Worm (Caenorhabditis elegans) whole organism, L3 larva: ENCODE measurements around the gene srh-52.
"Not testable (repeated sequence)": the region's sequence is repeated elsewhere in the genome, so short reads cannot be mapped to it uniquely, and the experiment has no call there.

Experiments
- ZK546.5 ChIP-seq: sonication (generic microtip); optimal IDR thresholded peaks from 2 replicates; lab custom pipeline; 2017; ENCODE audit warnings: missing biosample characterization, missing genetic modification characterization
- aly-2 ChIP-seq: fragments of 150-350 bp; optimal IDR thresholded peaks from 2 replicates; lab custom pipeline; 2014; ENCODE audit warnings: missing biosample characterization, missing genetic modification characterization
- ceh-16 ChIP-seq: sonication (generic microtip); optimal IDR thresholded peaks from 2 replicates; lab custom pipeline; 2017; ENCODE audit warnings: missing biosample characterization, missing genetic modification characterization
- ceh-28 ChIP-seq: fragments of 150-350 bp; optimal IDR thresholded peaks from 2 replicates; lab custom pipeline; 2014; ENCODE audit warnings: missing biosample characterization, missing genetic modification reagents, missing genetic modification characterization
- daf-12 ChIP-seq: fragments of 150-350 bp; optimal IDR thresholded peaks from 2 replicates; lab custom pipeline; 2014; ENCODE audit warnings: missing biosample characterization, missing genetic modification reagents, missing genetic modification characterization
- egl-27 ChIP-seq: sonication (generic microtip); optimal IDR thresholded peaks from 4 replicates; lab custom pipeline; 2017; ENCODE audit warnings: missing biosample characterization, missing genetic modification reagents, missing genetic modification characterization
- egl-5 ChIP-seq: fragments of 150-350 bp; optimal IDR thresholded peaks from 2 replicates; lab custom pipeline; 2017; ENCODE audit warnings: missing biosample characterization, missing genetic modification reagents, missing genetic modification characterization, inconsistent platforms
- elt-2 ChIP-seq: sonication (generic microtip); optimal IDR thresholded peaks from 2 replicates; lab custom pipeline; 2016; ENCODE audit warnings: missing genetic modification reagents, mild to moderate bottlenecking, missing genetic modification characterization, missing compliant biosample characterization
- eor-1 ChIP-seq, 2 experiments: fragments of 150-350 bp; optimal IDR thresholded peaks; 2 replicates each; lab custom pipeline; 2014 to 2018; ENCODE audit warnings: missing biosample characterization in 2 of 2, missing genetic modification characterization in 2 of 2
- fkh-2 ChIP-seq: fragments of 150-350 bp; optimal IDR thresholded peaks from 2 replicates; lab custom pipeline; 2014; ENCODE audit warnings: missing biosample characterization, missing genetic modification reagents, missing genetic modification characterization
- fos-1 ChIP-seq: fragments of 150-350 bp; optimal IDR thresholded peaks from 2 replicates; lab custom pipeline; 2014; ENCODE audit warnings: missing biosample characterization, missing genetic modification characterization
- hmg-11 ChIP-seq: sonication (generic microtip); optimal IDR thresholded peaks from 2 replicates; lab custom pipeline; 2016; ENCODE audit warnings: missing genetic modification characterization, missing compliant biosample characterization
- jun-1 ChIP-seq: fragments of 150-350 bp; optimal IDR thresholded peaks from 2 replicates; lab custom pipeline; 2014; ENCODE audit warnings: missing biosample characterization, missing genetic modification reagents, missing genetic modification characterization
- lsy-12 ChIP-seq: sonication (generic microtip); optimal IDR thresholded peaks from 2 replicates; lab custom pipeline; 2016; ENCODE audit warnings: mild to moderate bottlenecking, missing genetic modification characterization, missing compliant biosample characterization
- mdl-1 ChIP-seq: fragments of 150-350 bp; optimal IDR thresholded peaks from 2 replicates; lab custom pipeline; 2014; ENCODE audit warnings: missing biosample characterization, missing genetic modification characterization
- mml-1 ChIP-seq: fragments of 150-350 bp; sonication (generic microtip); optimal IDR thresholded peaks from 3 replicates; lab custom pipeline; 2014; ENCODE audit warnings: missing biosample characterization, missing genetic modification characterization
- nhr-23 ChIP-seq: fragments of 150-350 bp; optimal IDR thresholded peaks from 2 replicates; lab custom pipeline; 2014; ENCODE audit warnings: missing biosample characterization, missing genetic modification reagents, missing genetic modification characterization
- nhr-237 ChIP-seq: fragments of 150-350 bp; optimal IDR thresholded peaks from 2 replicates; lab custom pipeline; 2014; ENCODE audit warnings: missing biosample characterization, missing genetic modification characterization
- nhr-25 ChIP-seq: sonication (generic microtip); optimal IDR thresholded peaks from 2 replicates; lab custom pipeline; 2017; ENCODE audit warnings: missing biosample characterization, missing genetic modification characterization
- nhr-77 ChIP-seq: fragments of 150-350 bp; optimal IDR thresholded peaks from 2 replicates; lab custom pipeline; 2014; ENCODE audit warnings: missing biosample characterization, missing genetic modification characterization
- pha-4 ChIP-seq: fragments of 150-350 bp; optimal IDR thresholded peaks from 2 replicates; lab custom pipeline; 2014; ENCODE audit warnings: missing biosample characterization, missing genetic modification reagents, missing genetic modification characterization
- pqm-1 ChIP-seq: fragments of 150-350 bp; optimal IDR thresholded peaks from 2 replicates; lab custom pipeline; 2017; ENCODE audit warnings: missing biosample characterization, missing genetic modification characterization, inconsistent platforms
- snpc-4 ChIP-seq: fragments of 150-350 bp; optimal IDR thresholded peaks from 2 replicates; lab custom pipeline; 2014; ENCODE audit warnings: missing biosample characterization, missing genetic modification characterization
- unc-62 ChIP-seq: fragments of 150-350 bp; sonication (generic microtip); optimal IDR thresholded peaks from 4 replicates; lab custom pipeline; 2014; ENCODE audit warnings: missing biosample characterization, missing genetic modification reagents, missing genetic modification characterization
- ztf-4 ChIP-seq: fragments of 150-350 bp; optimal IDR thresholded peaks from 2 replicates; lab custom pipeline; 2014; ENCODE audit warnings: missing biosample characterization, missing genetic modification characterization

Gene srh-52

ce11 chrV:15377903-15378302, 1.8 kb upstream of the srh-52 start, which contains the start of gene srh-122:
TSS of gene srh-122 (minus strand) at chrV:15378003.
- TF ChIP-seq nhr-77 (tag; lab: Kevin White, UChicago) (no peak), unc-62 (GFP tag; lab: Kevin White, UChicago) (no peak), ztf-4 (tag; lab: Kevin White, UChicago) (no peak), nhr-25 (no peak), snpc-4 (tag; lab: Kevin White, UChicago) (no peak), ZK546.5 (tag; lab: Kevin White, UChicago) (no peak), egl-27 (tag; lab: Kevin White, UChicago) (no peak)

DNA sequence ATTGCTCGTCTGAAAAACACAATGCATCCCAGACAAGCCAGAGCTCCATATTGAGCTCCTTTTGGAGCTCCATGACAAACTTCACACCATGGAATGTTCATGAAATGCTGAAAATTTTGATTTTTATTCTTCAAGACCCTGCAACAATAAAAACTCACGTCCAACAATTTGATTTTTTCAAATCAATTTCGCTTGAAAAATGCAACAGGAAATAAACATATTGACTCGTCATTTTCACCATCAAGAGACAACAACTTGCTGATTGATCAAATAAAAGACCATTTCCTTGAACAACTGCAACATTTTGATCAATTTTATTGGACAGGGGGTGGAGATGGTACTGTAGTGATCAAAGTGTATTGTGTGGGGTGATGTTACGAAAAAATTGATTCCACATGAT, 6.4 kb downstream of the srh-52 start, which contains the start of gene nhr-269:
TSS of gene nhr-269 (minus strand) at position 101 of the 400 bp plus-strand sequence.
- no peak for TF ChIP-seq nhr-23 (tag; lab: Kevin White, UChicago)
- TF ChIP-seq elt-2 (tag; lab: Kevin White, UChicago) = no peak
- TF ChIP-seq unc-62 (GFP tag; lab: Kevin White, UChicago) = no peak
- no peak for TF ChIP-seq eor-1 (tag; optimal IDR thresholded peaks at IDR 0.05; lab: Kevin White, UChicago)
- no peak for TF ChIP-seq ceh-16 (tag; lab: Kevin White, UChicago)
- TF ChIP-seq fos-1 = no peak
- no peak for TF ChIP-seq jun-1
- no peak for TF ChIP-seq pqm-1 (tag; lab: Kevin White, UChicago)
- TF ChIP-seq, all 47 proteins: peak for 0

ce11 chrV:15367770-15368169, 8.4 kb downstream of the srh-52 start:
- TF ChIP-seq fkh-2 (tag; lab: Kevin White, UChicago) (no peak), nhr-77 (tag; lab: Kevin White, UChicago) (no peak), eor-1 (tag; optimal IDR thresholded peaks at IDR 0.05; lab: Kevin White, UChicago) (no peak), elt-2 (tag; lab: Kevin White, UChicago) (no peak), unc-62 (GFP tag; lab: Kevin White, UChicago) (no peak)

DNA sequence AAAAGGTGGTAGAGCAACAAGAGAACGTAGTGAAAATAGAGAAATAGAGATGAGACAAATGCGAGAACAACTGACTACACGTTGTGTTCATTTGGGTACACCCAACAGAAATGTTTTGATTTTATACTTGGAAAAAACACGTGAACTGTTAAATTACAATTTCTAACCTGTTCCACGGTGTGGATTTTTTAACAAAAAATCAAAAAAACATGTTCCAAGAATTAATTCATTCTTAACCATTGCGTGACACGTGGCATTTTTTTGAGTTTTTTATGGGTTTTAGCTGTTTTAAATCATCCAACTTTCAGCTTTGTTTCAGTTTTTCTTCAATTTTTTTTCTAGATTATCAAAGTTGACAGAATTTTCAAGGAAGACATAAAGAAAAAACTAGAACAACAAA, 14.7 kb downstream of the srh-52 start, which contains the start of gene ech-1.1:
TSS of gene ech-1.1 (minus strand) at position 101 of the 400 bp plus-strand sequence.
- TF ChIP-seq ceh-28; daf-12 (tag; lab: Kevin White, UChicago); snpc-4 (tag; lab: Kevin White, UChicago): not testable (repeated sequence)

DNA sequence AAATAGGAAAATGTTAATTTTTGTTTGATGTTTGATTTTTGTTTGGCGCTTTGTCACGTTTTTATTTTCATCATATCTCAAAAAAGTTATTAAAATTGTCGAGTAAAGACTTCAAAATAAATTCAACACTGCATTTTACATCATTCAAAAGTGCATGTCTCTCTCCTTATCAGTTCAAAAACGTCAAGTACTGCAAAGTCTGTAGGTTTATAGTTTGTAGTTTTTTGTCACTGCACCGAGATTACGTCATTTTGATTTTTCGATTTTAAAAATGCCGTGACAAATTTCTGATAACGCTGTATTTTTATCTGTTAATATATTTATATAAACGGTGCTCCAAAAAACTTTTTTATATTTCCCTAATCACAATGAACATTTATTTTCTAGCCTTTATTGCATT, 21.5 kb downstream of the srh-52 start, which contains the start of gene C29F3.7:
TSS of gene C29F3.7 (plus strand) at position 254 of the 400 bp plus-strand sequence.
- TF ChIP-seq mml-1 (tag; lab: Kevin White, UChicago) = no peak
- TF ChIP-seq elt-2 (tag; lab: Kevin White, UChicago) = peak; percentile 99
- TF ChIP-seq lsy-12 (tag; lab: Kevin White, UChicago) = no peak
- no peak for TF ChIP-seq nhr-25
- TF ChIP-seq pqm-1 (tag; lab: Kevin White, UChicago) = peak; percentile 99
- peak; percentile 57 for TF ChIP-seq jun-1
- no peak for TF ChIP-seq fkh-2 (tag; lab: Kevin White, UChicago)
- peak; percentile 60 for TF ChIP-seq egl-27 (tag; lab: Kevin White, UChicago)

ce11 chrV:15352376-15352775, 23.7 kb downstream of the srh-52 start, which contains the start of gene srx-58:
TSS of gene srx-58 (plus strand) at chrV:15352676.
- no peak for TF ChIP-seq nhr-237 (tag; lab: Kevin White, UChicago)
- no peak for TF ChIP-seq unc-62 (GFP tag; lab: Kevin White, UChicago)
- TF ChIP-seq fkh-2 (tag; lab: Kevin White, UChicago) = no peak

DNA sequence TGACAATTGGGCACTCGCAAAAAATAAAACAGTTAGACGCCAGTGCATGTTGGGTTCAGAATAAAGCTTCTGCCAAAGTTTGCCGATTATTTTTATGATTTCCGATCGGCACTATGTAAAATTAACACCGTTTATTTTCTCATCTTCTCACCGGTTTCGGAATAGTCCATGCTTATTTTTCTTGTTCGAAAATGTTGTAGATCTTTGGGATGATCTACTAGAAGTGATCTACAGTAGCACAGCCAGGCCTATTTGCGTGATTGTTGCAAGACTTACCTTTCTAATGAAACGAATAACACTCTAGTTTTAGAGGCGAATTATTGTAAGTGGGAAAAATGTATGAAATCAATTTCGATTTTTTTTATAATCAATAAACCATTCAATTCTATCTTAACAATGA, 25.5 kb downstream of the srh-52 start, which contains the start of gene clec-231:
TSS of gene clec-231 (minus strand) at position 101 of the 400 bp plus-strand sequence.
- no peak for TF ChIP-seq snpc-4 (tag; lab: Kevin White, UChicago)
- TF ChIP-seq ceh-28 = no peak
- no peak for TF ChIP-seq aly-2 (tag; lab: Kevin White, UChicago)
- TF ChIP-seq mdl-1 (tag; lab: Kevin White, UChicago) = no peak
- TF ChIP-seq eor-1 (tag; optimal IDR thresholded peaks at IDR 0.05; lab: Kevin White, UChicago) = no peak
- no peak for TF ChIP-seq hmg-11 (tag; lab: Kevin White, UChicago)
- TF ChIP-seq, all 47 proteins: peak for 0

- TF ChIP-seq elt-2 (tag; lab: Kevin White, UChicago) = no peak
- no peak for TF ChIP-seq pha-4 (tag; lab: Kevin White, UChicago)
- no peak for TF ChIP-seq nhr-25
- TF ChIP-seq egl-5 = no peak
These were observed 27.1 kb downstream of the srh-52 start, which contains the start of gene clec-230 for ce11 chrV:15349044-15349443. TSS of gene clec-230 (minus strand) at chrV:15349144.
